Fruit fly (Drosophila melanogaster) whole organism, wandering third instar larva: ENCODE results near the gene Fadd.

ENCODE experiments used
- Abd-B ChIP-seq: fragments of >200 bp; optimal IDR thresholded peaks from 2 replicates; lab custom pipeline; 2017; ENCODE audit warnings: missing biosample characterization, missing genetic modification characterization
- CG32264 ChIP-seq: fragments of 200-800 bp; sonication (Bioruptor generic); optimal IDR thresholded peaks from 2 replicates; lab custom pipeline; 2016; ENCODE audit warnings: missing biosample characterization, missing genetic modification characterization
- CG9705 ChIP-seq: fragments of 200-800 bp; sonication (Bioruptor generic); optimal IDR thresholded peaks from 2 replicates; lab custom pipeline; 2018; ENCODE audit warnings: missing biosample characterization, mild to moderate bottlenecking, missing genetic modification characterization
- CrebA ChIP-seq: fragments of 200-800 bp; sonication (Bioruptor generic); optimal IDR thresholded peaks from 2 replicates; lab custom pipeline; 2016; ENCODE audit warnings: missing biosample characterization, mild to moderate bottlenecking, missing genetic modification characterization, borderline replicate concordance
- Dfd ChIP-seq: fragments of >200 bp; optimal IDR thresholded peaks from 2 replicates; lab custom pipeline; 2017; ENCODE audit warnings: missing biosample characterization, missing genetic modification characterization
- Dif ChIP-seq: fragments of 200-275, 200-300 bp; sonication (Bioruptor generic); optimal IDR thresholded peaks from 2 replicates; lab custom pipeline; 2018; ENCODE audit warnings: missing biosample characterization, missing genetic modification characterization; ENCODE audit not compliant: partially characterized antibody
- GATAd ChIP-seq: sonication (Bioruptor generic); optimal IDR thresholded peaks from 2 replicates; lab custom pipeline; 2016; ENCODE audit warnings: missing biosample characterization, missing genetic modification characterization
- HLH106 ChIP-seq: fragments of 200-800 bp; optimal IDR thresholded peaks from 3 replicates; lab custom pipeline; 2019; ENCODE audit warnings: missing biosample characterization, mild to moderate bottlenecking, missing genetic modification characterization, moderate library complexity
- Hnf4 ChIP-seq: fragments of 200-800 bp; sonication (Bioruptor generic); optimal IDR thresholded peaks from 2 replicates; lab custom pipeline; 2016; ENCODE audit warnings: missing biosample characterization, mild to moderate bottlenecking, missing genetic modification characterization
- Hr78 ChIP-seq: fragments of >200 bp; optimal IDR thresholded peaks from 2 replicates; lab custom pipeline; 2017; ENCODE audit warnings: missing biosample characterization, missing genetic modification characterization
- Hr83 ChIP-seq: fragments of 200-300 bp; sonication (Bioruptor generic); optimal IDR thresholded peaks from 2 replicates; lab custom pipeline; 2016; ENCODE audit warnings: missing biosample characterization, mild to moderate bottlenecking, missing genetic modification characterization, moderate library complexity; ENCODE audit not compliant: poor library complexity, severe bottlenecking
- Jra ChIP-seq: sonication (Bioruptor generic); optimal IDR thresholded peaks from 2 replicates; lab custom pipeline; 2016; ENCODE audit warnings: missing biosample characterization, missing genetic modification characterization
- Mio ChIP-seq: sonication (Bioruptor generic); optimal IDR thresholded peaks from 2 replicates; lab custom pipeline; 2016; ENCODE audit warnings: missing biosample characterization, missing genetic modification characterization
- Myc ChIP-seq: fragments of >200 bp; optimal IDR thresholded peaks from 2 replicates; lab custom pipeline; 2017
- N ChIP-seq: fragments of >200 bp; optimal IDR thresholded peaks from 2 replicates; lab custom pipeline; 2018; ENCODE audit warnings: missing biosample characterization, missing external identifiers, missing genetic modification characterization
- OdsH ChIP-seq: fragments of 200-800 bp; sonication (Bioruptor generic); optimal IDR thresholded peaks from 2 replicates; lab custom pipeline; 2016; ENCODE audit warnings: missing biosample characterization, mild to moderate bottlenecking, missing genetic modification characterization
- Rel ChIP-seq, 2 experiments: fragments of 200-800 bp; sonication (Bioruptor generic) in 1 of 2; optimal IDR thresholded peaks; 2 replicates in 1 of 2; 3 replicates in 1 of 2; lab custom pipeline; 2016 to 2019; ENCODE audit warnings: mild to moderate bottlenecking in 2 of 2, missing biosample characterization in 2 of 2, missing genetic modification characterization in 2 of 2, moderate library complexity in 1 of 2
- Sp1 ChIP-seq: fragments of 200-800 bp; sonication (Bioruptor generic); optimal IDR thresholded peaks from 3 replicates; lab custom pipeline; 2019; ENCODE audit warnings: missing biosample characterization, mild to moderate bottlenecking, missing genetic modification characterization, moderate library complexity
- Vsx2 ChIP-seq: fragments of 200-300, 225-300 bp; sonication (Bioruptor generic); optimal IDR thresholded peaks from 2 replicates; lab custom pipeline; 2018; ENCODE audit warnings: missing biosample characterization, missing genetic modification characterization; ENCODE audit not compliant: partially characterized antibody
- br ChIP-seq: fragments of 200-800 bp; sonication (Bioruptor generic); optimal IDR thresholded peaks from 2 replicates; lab custom pipeline; 2016; ENCODE audit warnings: missing biosample characterization, missing genetic modification characterization
- brk ChIP-seq: fragments of 200-800 bp; sonication (Bioruptor generic); optimal IDR thresholded peaks from 2 replicates; lab custom pipeline; 2016; ENCODE audit warnings: missing biosample characterization, mild to moderate bottlenecking, missing genetic modification characterization
- dl ChIP-seq, 2 experiments: fragments of 175-275, 200-275 bp in 1 of 2; fragments of 200-275 bp in 1 of 2; sonication (Bioruptor generic); optimal IDR thresholded peaks; lab custom pipeline; 2018; ENCODE audit warnings: mild to moderate bottlenecking in 2 of 2, missing biosample characterization in 2 of 2, missing genetic modification characterization in 2 of 2, moderate library complexity in 2 of 2; ENCODE audit not compliant: partially characterized antibody in 2 of 2, insufficient read depth in 1 of 2
- dmrt93B ChIP-seq: fragments of 200-800 bp; sonication (Bioruptor generic); optimal IDR thresholded peaks from 2 replicates; lab custom pipeline; 2018; ENCODE audit warnings: missing biosample characterization, mild to moderate bottlenecking, missing genetic modification characterization
- dsf ChIP-seq: sonication (Bioruptor generic); optimal IDR thresholded peaks from 2 replicates; lab custom pipeline; 2016; ENCODE audit warnings: missing biosample characterization, missing genetic modification characterization, borderline replicate concordance
- ey ChIP-seq: fragments of 200-800 bp; sonication (Bioruptor generic); optimal IDR thresholded peaks from 2 replicates; lab custom pipeline; 2016; ENCODE audit warnings: missing biosample characterization, missing genetic modification characterization
- foxo ChIP-seq, 2 experiments: fragments of 200-800 bp; sonication (Bioruptor generic); optimal IDR thresholded peaks; 2 replicates in 1 of 2; 3 replicates in 1 of 2; lab custom pipeline; 2016 to 2017; ENCODE audit warnings: missing biosample characterization in 2 of 2, missing genetic modification characterization in 2 of 2
- fru ChIP-seq: fragments of 200-800 bp; sonication (Bioruptor generic); optimal IDR thresholded peaks from 3 replicates; lab custom pipeline; 2016; ENCODE audit warnings: missing biosample characterization, mild to moderate bottlenecking, missing genetic modification characterization
- h ChIP-seq: fragments of 200-800 bp; sonication (Bioruptor generic); optimal IDR thresholded peaks from 3 replicates; lab custom pipeline; 2016; ENCODE audit warnings: missing biosample characterization, mild to moderate bottlenecking, missing genetic modification characterization
- jim ChIP-seq: fragments of 175-275, 200-325 bp; sonication (Bioruptor generic); optimal IDR thresholded peaks from 2 replicates; lab custom pipeline; 2016; ENCODE audit warnings: missing biosample characterization, mild to moderate bottlenecking, missing genetic modification characterization
- lola ChIP-seq: fragments of >200 bp; optimal IDR thresholded peaks from 2 replicates; lab custom pipeline; 2017; ENCODE audit warnings: missing biosample characterization, missing genetic modification characterization
- pan ChIP-seq: fragments of >200 bp; optimal IDR thresholded peaks from 2 replicates; lab custom pipeline; 2017
- psq ChIP-seq: fragments of 200-800 bp; sonication (Bioruptor generic); optimal IDR thresholded peaks from 3 replicates; lab custom pipeline; 2017; ENCODE audit warnings: missing biosample characterization, mild to moderate bottlenecking, missing genetic modification characterization, moderate library complexity
- rgr ChIP-seq: fragments of 200-800 bp; sonication (Bioruptor generic); optimal IDR thresholded peaks from 3 replicates; lab custom pipeline; 2016; ENCODE audit warnings: missing biosample characterization, mild to moderate bottlenecking, missing genetic modification characterization
- sage ChIP-seq: fragments of 200-800 bp; sonication (Bioruptor generic); optimal IDR thresholded peaks from 2 replicates; lab custom pipeline; 2016; ENCODE audit warnings: missing biosample characterization, mild to moderate bottlenecking, missing genetic modification characterization
- sv ChIP-seq: fragments of 200-800 bp; sonication (Bioruptor generic); optimal IDR thresholded peaks from 3 replicates; lab custom pipeline; 2016; ENCODE audit warnings: missing biosample characterization, missing genetic modification characterization
- tai ChIP-seq: sonication (Bioruptor generic); optimal IDR thresholded peaks from 2 replicates; lab custom pipeline; 2016; ENCODE audit warnings: missing biosample characterization, missing genetic modification characterization
- usp ChIP-seq: fragments of >200 bp; optimal IDR thresholded peaks from 2 replicates; lab custom pipeline; 2017; ENCODE audit warnings: missing biosample characterization, missing genetic modification characterization
- woc ChIP-seq: sonication (Bioruptor generic); optimal IDR thresholded peaks from 2 replicates; lab custom pipeline; 2016; ENCODE audit warnings: missing biosample characterization, mild to moderate bottlenecking, missing genetic modification characterization

Fadd gene

DNA sequence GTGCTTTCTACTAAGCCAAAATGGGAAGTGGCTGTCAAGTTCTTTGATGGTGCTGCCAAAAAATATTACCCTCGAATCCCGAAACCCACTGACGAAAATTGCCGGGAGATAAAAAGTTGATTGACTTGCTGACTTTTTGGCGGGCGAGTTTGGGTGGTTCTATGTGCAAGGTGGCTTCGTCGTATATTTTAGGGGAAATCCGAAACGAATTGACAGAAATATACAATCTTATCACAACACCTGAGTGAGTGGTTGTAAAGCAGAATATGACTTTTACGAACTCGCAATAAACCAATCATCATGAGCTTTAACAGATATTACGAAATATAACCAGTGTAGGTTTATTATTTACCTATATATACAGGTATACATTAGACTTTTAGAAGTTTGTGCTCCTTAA lies 30.7 kb upstream of the Fadd start:
- TF ChIP-seq Rel (GFP tag; optimal IDR thresholded peaks at IDR 0.05; lab: Kevin White, UChicago) = no peak
- TF ChIP-seq Rel (tag; optimal IDR thresholded peaks at IDR 0.05; lab: Kevin White, UChicago) = peak; percentile 84
- TF ChIP-seq N (GFP tag; lab: Kevin White, UChicago) = no peak

DNA sequence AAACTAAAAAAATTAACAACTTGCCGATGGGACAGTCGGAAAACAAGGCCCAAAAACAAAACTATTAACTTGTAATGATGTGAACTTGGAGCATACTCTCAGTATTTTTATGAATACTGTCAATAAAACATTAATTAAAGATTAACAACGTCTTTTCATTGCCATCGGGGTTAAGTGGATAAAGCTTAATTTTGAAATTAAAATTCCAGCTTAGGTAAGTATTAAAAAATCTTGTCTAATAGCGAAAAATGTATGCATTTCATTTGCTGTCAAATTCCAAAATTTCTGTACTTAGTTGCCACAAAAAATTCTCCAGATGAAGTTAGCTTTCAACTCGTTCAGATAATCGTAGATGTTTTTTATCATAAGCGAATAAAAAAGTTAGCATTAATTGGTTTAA lies 19.9 kb upstream of the Fadd start, which contains the start of gene Theg:
Theg (plus strand) TSS at position 301 of the 400 bp plus-strand sequence.
- TF ChIP-seq CG9705 (GFP tag; lab: Kevin White, UChicago) = no peak
- no peak for TF ChIP-seq h (GFP tag; lab: Kevin White, UChicago)
- TF ChIP-seq foxo (GFP tag; optimal IDR thresholded peaks at IDR 0.05; lab: Kevin White, UChicago) = no peak
- TF ChIP-seq sv = no peak
- TF ChIP-seq N (GFP tag; lab: Kevin White, UChicago) = no peak
- no peak for TF ChIP-seq psq (GFP tag; lab: Kevin White, UChicago)
- no peak for TF ChIP-seq Myc (lab: Kevin White, UChicago)
- no peak for TF ChIP-seq fru
- TF ChIP-seq GATAd (GFP tag; lab: Kevin White, UChicago) = no peak
- TF ChIP-seq OdsH = no peak
- TF ChIP-seq lola = no peak
- no peak for TF ChIP-seq Jra (GFP tag; lab: Kevin White, UChicago)
- no peak for TF ChIP-seq woc (GFP tag; lab: Kevin White, UChicago)
- no peak for TF ChIP-seq Rel (GFP tag; optimal IDR thresholded peaks at IDR 0.05; lab: Kevin White, UChicago)
- no peak for TF ChIP-seq Rel (tag; optimal IDR thresholded peaks at IDR 0.05; lab: Kevin White, UChicago)
- no peak for TF ChIP-seq usp (GFP tag; lab: Kevin White, UChicago)
- no peak for TF ChIP-seq rgr (GFP tag; lab: Kevin White, UChicago)

DNA sequence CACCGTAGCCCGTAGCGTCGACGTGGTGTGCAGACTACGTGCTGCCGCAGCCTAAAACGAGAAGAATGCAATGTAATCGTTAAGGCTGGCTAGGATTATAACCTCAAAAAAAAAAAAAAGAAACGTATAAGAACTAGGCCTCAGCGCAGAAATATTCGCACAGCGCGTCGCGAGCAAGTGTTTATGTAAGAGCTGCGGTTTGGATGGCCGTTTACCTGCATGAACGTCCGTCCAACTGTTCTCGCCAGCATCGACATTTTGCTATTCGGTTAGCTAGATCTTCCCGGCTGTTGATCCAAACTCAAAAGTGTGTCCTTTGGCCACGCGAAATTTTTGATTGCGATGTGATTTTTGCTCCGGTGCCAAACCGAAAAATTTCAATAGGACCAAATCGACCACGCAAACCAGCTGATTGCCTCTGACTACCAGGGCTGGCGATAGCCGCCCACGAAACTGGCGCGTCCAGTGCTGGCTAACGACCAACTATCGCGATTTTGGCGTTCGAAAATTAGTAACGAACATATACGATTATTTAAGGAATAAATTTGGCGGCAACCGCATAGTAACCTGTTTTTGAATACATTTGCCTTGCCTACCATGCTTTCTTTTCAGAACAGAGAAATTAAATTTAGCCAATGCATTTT lies 15.4 kb upstream of the Fadd start, which contains the start of gene Idh3b:
Idh3b (minus strand) TSS at position 606 of the 644 bp plus-strand sequence.
- TF ChIP-seq pan = no peak
- no peak for TF ChIP-seq jim (GFP tag; lab: Kevin White, UChicago)
- peak in 1 of 2 experiments; percentile 78 for TF ChIP-seq foxo (GFP tag; optimal IDR thresholded peaks at IDR 0.05; lab: Kevin White, UChicago)
- peak; percentile 72 for TF ChIP-seq h (GFP tag; lab: Kevin White, UChicago)
- TF ChIP-seq br (GFP tag; lab: Kevin White, UChicago) = peak; percentile 55
- TF ChIP-seq CrebA (GFP tag; lab: Kevin White, UChicago) = no peak
- TF ChIP-seq Hr78 = no peak
- no peak for TF ChIP-seq dsf
- TF ChIP-seq CG9705 (GFP tag; lab: Kevin White, UChicago) = peak; percentile 48
- TF ChIP-seq woc (GFP tag; lab: Kevin White, UChicago) = peak; percentile 81
- TF ChIP-seq brk = no peak
- TF ChIP-seq sage = no peak
- TF ChIP-seq Dfd = no peak
- no peak for TF ChIP-seq tai (GFP tag; lab: Kevin White, UChicago)
- no peak for TF ChIP-seq Dif (GFP tag; lab: Kevin White, UChicago)
- TF ChIP-seq ey (GFP tag; lab: Kevin White, UChicago) = peak; percentile 59
- peak; percentile 30 for TF ChIP-seq Myc (lab: Kevin White, UChicago)
- no peak for TF ChIP-seq lola
- TF ChIP-seq CG32264 (GFP tag; lab: Kevin White, UChicago) = no peak
- TF ChIP-seq Hnf4 (GFP tag; lab: Kevin White, UChicago) = no peak
- TF ChIP-seq Mio (GFP tag; lab: Kevin White, UChicago) = no peak
- no peak for TF ChIP-seq GATAd (GFP tag; lab: Kevin White, UChicago)
- TF ChIP-seq Abd-B (GFP tag; lab: Kevin White, UChicago) = no peak
- no peak for TF ChIP-seq usp (GFP tag; lab: Kevin White, UChicago)
- TF ChIP-seq psq (GFP tag; lab: Kevin White, UChicago) = peak; percentile 35
- TF ChIP-seq Vsx2 = no peak
- TF ChIP-seq rgr (GFP tag; lab: Kevin White, UChicago) = peak; percentile 73
- no peak for TF ChIP-seq Sp1
- no peak for TF ChIP-seq Rel (GFP tag; optimal IDR thresholded peaks at IDR 0.05; lab: Kevin White, UChicago)
- peak; percentile 63 for TF ChIP-seq Rel (tag; optimal IDR thresholded peaks at IDR 0.05; lab: Kevin White, UChicago)
- no peak for TF ChIP-seq dmrt93B (GFP tag; lab: Kevin White, UChicago)
- no peak for TF ChIP-seq HLH106 (tag; lab: Kevin White, UChicago)
- TF ChIP-seq N (GFP tag; lab: Kevin White, UChicago) = no peak
- peak; percentile 36 for TF ChIP-seq OdsH
- TF ChIP-seq Jra (GFP tag; lab: Kevin White, UChicago) = peak; percentile 79
- TF ChIP-seq dl (GFP tag; optimal IDR thresholded peaks at IDR 0.05; lab: Kevin White, UChicago; ENCODE audit: insufficient read depth in 1 of 2, partially characterized antibody in 2 of 2) = no peak
- TF ChIP-seq Hr83 (GFP tag; lab: Kevin White, UChicago) = peak; percentile 93
- peak; percentile 70 for TF ChIP-seq sv
- peak; percentile 74 for TF ChIP-seq fru
